Fruit fly (Drosophila melanogaster) whole organism, embryonic: ENCODE results near the gene Bsg.

ENCODE experiments used
- Antp ChIP-seq: fragments of 200-800 bp; sonication (Bioruptor generic); optimal IDR thresholded peaks from 3 replicates; lab custom pipeline; 2016; ENCODE audit warnings: missing biosample characterization, missing genetic modification characterization
- C15 ChIP-seq: fragments of 200-800 bp; sonication (Bioruptor generic); IDR thresholded peaks from 3 replicates; pipeline ENCODE4 v1.3.6; 2022; ENCODE audit warnings: missing biosample characterization, missing genetic modification characterization
- CG10267 ChIP-seq: fragments of 200-800 bp; sonication (Bioruptor generic); optimal IDR thresholded peaks from 2 replicates; lab custom pipeline; 2018; ENCODE audit warnings: missing biosample characterization, mild to moderate bottlenecking, missing genetic modification characterization, moderate library complexity
- CG10366 ChIP-seq: fragments of 200-800 bp; sonication (Bioruptor generic); IDR thresholded peaks from 2 replicates; pipeline ENCODE4 v1.3.6; 2022; ENCODE audit warnings: missing biosample characterization, missing genetic modification characterization
- CG12219 ChIP-seq: fragments of 200-800 bp; sonication (Bioruptor generic); optimal IDR thresholded peaks from 3 replicates; lab custom pipeline; 2018; ENCODE audit warnings: missing biosample characterization, mild to moderate bottlenecking, missing genetic modification characterization
- CG12391 ChIP-seq: fragments of 200-800 bp; sonication (Bioruptor generic); optimal IDR thresholded peaks from 3 replicates; lab custom pipeline; 2018; ENCODE audit warnings: missing biosample characterization, mild to moderate bottlenecking, missing genetic modification characterization, moderate library complexity
- CG12744 ChIP-seq: fragments of 200-800 bp; sonication (Bioruptor generic); optimal IDR thresholded peaks from 2 replicates; lab custom pipeline; 2016; ENCODE audit warnings: missing biosample characterization, missing genetic modification characterization
- CG14014 ChIP-seq: fragments of 200-800 bp; sonication (Bioruptor generic); IDR thresholded peaks from 2 replicates; pipeline ENCODE4 v1.3.6; 2022; ENCODE audit warnings: missing biosample characterization, missing genetic modification characterization
- CG14050 ChIP-seq: fragments of 200-800 bp; sonication (Bioruptor generic); IDR thresholded peaks from 3 replicates; pipeline ENCODE4 v1.3.6; 2022; ENCODE audit warnings: missing biosample characterization, missing genetic modification characterization
- CG14667 ChIP-seq: fragments of 200-800 bp; sonication (Bioruptor generic); IDR thresholded peaks from 2 replicates; pipeline ENCODE4 v1.3.6; 2022; ENCODE audit warnings: missing biosample characterization, missing genetic modification characterization
- CG15479 ChIP-seq: fragments of 200-800 bp; sonication (Bioruptor generic); optimal IDR thresholded peaks from 3 replicates; lab custom pipeline; 2019; ENCODE audit warnings: missing biosample characterization, mild to moderate bottlenecking, missing genetic modification characterization, moderate library complexity
- CG16779 ChIP-seq: fragments of 200-800 bp; sonication (Bioruptor generic); IDR thresholded peaks from 2 replicates; pipeline ENCODE4 v1.3.6; 2022; ENCODE audit warnings: missing biosample characterization, missing genetic modification characterization
- CG18619 ChIP-seq: fragments of 200-800 bp; sonication (Bioruptor generic); optimal IDR thresholded peaks from 3 replicates; lab custom pipeline; 2017; ENCODE audit warnings: missing biosample characterization, mild to moderate bottlenecking, missing genetic modification characterization
- CG2678 ChIP-seq: fragments of 200-800 bp; sonication (Bioruptor generic); optimal IDR thresholded peaks from 3 replicates; lab custom pipeline; 2019; ENCODE audit warnings: missing biosample characterization, mild to moderate bottlenecking, missing genetic modification characterization, moderate library complexity
- CG2889 ChIP-seq: fragments of 200-800 bp; sonication (Bioruptor generic); IDR thresholded peaks from 3 replicates; pipeline ENCODE4 v1.3.6; 2022; ENCODE audit warnings: missing biosample characterization, missing genetic modification characterization
- CG31388 ChIP-seq: fragments of 200-800 bp; sonication (Bioruptor generic); optimal IDR thresholded peaks from 2 replicates; lab custom pipeline; 2016; ENCODE audit warnings: missing biosample characterization, missing genetic modification characterization
- CG31441 ChIP-seq: fragments of 200-800 bp; sonication (Bioruptor generic); IDR thresholded peaks from 2 replicates; pipeline ENCODE4 v1.3.6; 2022; ENCODE audit warnings: missing biosample characterization, missing genetic modification characterization
- CG3281 ChIP-seq: fragments of 200-800 bp; sonication (Bioruptor generic); optimal IDR thresholded peaks from 3 replicates; lab custom pipeline; 2017; ENCODE audit warnings: missing biosample characterization, mild to moderate bottlenecking, missing genetic modification characterization
- CG33557 ChIP-seq: fragments of 200-800 bp; sonication (Bioruptor generic); optimal IDR thresholded peaks from 2 replicates; lab custom pipeline; 2019; ENCODE audit warnings: missing biosample characterization, mild to moderate bottlenecking, missing genetic modification characterization, moderate library complexity
- CG3995 ChIP-seq: fragments of 200-800 bp; sonication (Bioruptor generic); optimal IDR thresholded peaks from 3 replicates; lab custom pipeline; 2016; ENCODE audit warnings: missing biosample characterization, missing genetic modification characterization
- CG4360 ChIP-seq: fragments of 200-800 bp; sonication (Bioruptor generic); IDR thresholded peaks from 2 replicates; pipeline ENCODE4 v1.3.6; 2022; ENCODE audit warnings: missing biosample characterization, missing genetic modification characterization
- CG4424 ChIP-seq: fragments of 200-800 bp; sonication (Bioruptor generic); optimal IDR thresholded peaks from 3 replicates; lab custom pipeline; 2016; ENCODE audit warnings: missing biosample characterization, missing genetic modification characterization
- CG6689 ChIP-seq: fragments of 200-800 bp; sonication (Bioruptor generic); IDR thresholded peaks from 2 replicates; pipeline ENCODE4 v1.3.6; 2022; ENCODE audit warnings: missing biosample characterization, missing genetic modification characterization
- CG7357 ChIP-seq: fragments of 200-800 bp; sonication (Bioruptor generic); IDR thresholded peaks from 3 replicates; pipeline ENCODE4 v1.3.6; 2022; ENCODE audit warnings: missing biosample characterization, missing genetic modification characterization
- CG8290 ChIP-seq, 3 experiments: fragments of 200-800 bp; sonication (Bioruptor generic); optimal IDR thresholded peaks; 2 replicates each; lab custom pipeline; 2016 to 2019; ENCODE audit warnings: missing biosample characterization in 3 of 3, missing genetic modification characterization in 3 of 3, mild to moderate bottlenecking in 2 of 3, moderate library complexity in 1 of 3
- CG9609 ChIP-seq: fragments of 200-800 bp; sonication (Bioruptor generic); optimal IDR thresholded peaks from 3 replicates; lab custom pipeline; 2016; ENCODE audit warnings: missing biosample characterization, missing genetic modification characterization
- CG9727 ChIP-seq: fragments of 200-800 bp; sonication (Bioruptor generic); optimal IDR thresholded peaks from 3 replicates; lab custom pipeline; 2017; ENCODE audit warnings: missing biosample characterization, mild to moderate bottlenecking, missing genetic modification characterization
- Dek ChIP-seq: fragments of 200-800 bp; sonication (Bioruptor generic); optimal IDR thresholded peaks from 3 replicates; lab custom pipeline; 2019; ENCODE audit warnings: missing biosample characterization, mild to moderate bottlenecking, missing genetic modification characterization, moderate library complexity
- Dip3 ChIP-seq: fragments of 200-800 bp; sonication (Bioruptor generic); optimal IDR thresholded peaks from 3 replicates; lab custom pipeline; 2016; ENCODE audit warnings: missing biosample characterization, missing genetic modification characterization
- HmgD ChIP-seq: fragments of 200-800 bp; sonication (Bioruptor generic); optimal IDR thresholded peaks from 3 replicates; lab custom pipeline; 2016; ENCODE audit warnings: missing biosample characterization, missing genetic modification characterization
- Scr ChIP-seq: fragments of 200-800 bp; sonication (Bioruptor generic); IDR thresholded peaks from 2 replicates; pipeline ENCODE4 v1.3.6; 2022; ENCODE audit warnings: missing biosample characterization, missing genetic modification characterization; ENCODE audit not compliant: partially characterized antibody
- YL-1 ChIP-seq: fragments of 200-800 bp; sonication (Bioruptor generic); optimal IDR thresholded peaks from 3 replicates; lab custom pipeline; 2017; ENCODE audit warnings: missing biosample characterization, mild to moderate bottlenecking, missing genetic modification characterization
- ash1 ChIP-seq: fragments of 200-800 bp; sonication (Bioruptor generic); optimal IDR thresholded peaks from 2 replicates; lab custom pipeline; 2018; ENCODE audit warnings: missing biosample characterization, mild to moderate bottlenecking, missing genetic modification characterization
- bbx ChIP-seq: fragments of 200-800 bp; sonication (Bioruptor generic); IDR thresholded peaks from 2 replicates; pipeline ENCODE4 v1.3.6; 2022; ENCODE audit warnings: missing biosample characterization, missing genetic modification characterization; ENCODE audit not compliant: partially characterized antibody
- eyg ChIP-seq: fragments of 200-800 bp; sonication (Bioruptor generic); optimal IDR thresholded peaks from 3 replicates; lab custom pipeline; 2016; ENCODE audit warnings: missing biosample characterization, missing genetic modification characterization
- fd3F ChIP-seq: fragments of 200-800 bp; sonication (Bioruptor generic); optimal IDR thresholded peaks from 2 replicates; lab custom pipeline; 2018; ENCODE audit warnings: missing biosample characterization, mild to moderate bottlenecking, missing genetic modification characterization, moderate library complexity
- ftz-f1 ChIP-seq: fragments of 200-800 bp; sonication (Bioruptor generic); optimal IDR thresholded peaks from 2 replicates; lab custom pipeline; 2016; ENCODE audit warnings: missing biosample characterization, missing genetic modification characterization
- hb ChIP-seq: fragments of 200-800 bp; sonication (Bioruptor generic); IDR thresholded peaks from 3 replicates; pipeline ENCODE4 v1.3.6; 2022; ENCODE audit warnings: missing biosample characterization, missing genetic modification characterization; ENCODE audit not compliant: partially characterized antibody
- her ChIP-seq: fragments of 200-800 bp; sonication (Bioruptor generic); optimal IDR thresholded peaks from 2 replicates; lab custom pipeline; 2016; ENCODE audit warnings: missing biosample characterization, missing genetic modification characterization
- ind ChIP-seq: fragments of 200-800 bp; sonication (Bioruptor generic); optimal IDR thresholded peaks from 3 replicates; lab custom pipeline; 2016; ENCODE audit warnings: missing biosample characterization, missing genetic modification characterization
- insv ChIP-seq, 2 experiments: fragments of 200-800 bp; sonication (Bioruptor generic); optimal IDR thresholded peaks; 3 replicates each; lab custom pipeline; 2016 to 2018; ENCODE audit warnings: missing biosample characterization in 2 of 2, missing genetic modification characterization in 2 of 2
- luna ChIP-seq: fragments of 200-800 bp; sonication (Bioruptor generic); optimal IDR thresholded peaks from 2 replicates; lab custom pipeline; 2016; ENCODE audit warnings: missing biosample characterization, missing genetic modification characterization
- p53 ChIP-seq: fragments of 200-800 bp; sonication (Bioruptor generic); optimal IDR thresholded peaks from 2 replicates; lab custom pipeline; 2016; ENCODE audit warnings: missing biosample characterization, missing genetic modification characterization
- sd ChIP-seq: fragments of 200-800 bp; sonication (Bioruptor generic); optimal IDR thresholded peaks from 3 replicates; lab custom pipeline; 2018; ENCODE audit warnings: missing biosample characterization, mild to moderate bottlenecking, missing genetic modification characterization, moderate library complexity
- sisA ChIP-seq: fragments of 200-800 bp; sonication (Bioruptor generic); IDR thresholded peaks from 2 replicates; pipeline ENCODE4 v1.3.6; 2022; ENCODE audit warnings: missing biosample characterization, missing genetic modification characterization
- slbo ChIP-seq: fragments of 200-800 bp; sonication (Bioruptor generic); IDR thresholded peaks from 2 replicates; pipeline ENCODE4 v1.3.6; 2022; ENCODE audit warnings: missing biosample characterization, missing genetic modification characterization
- sna ChIP-seq: fragments of 200-800 bp; sonication (Bioruptor generic); IDR thresholded peaks from 2 replicates; pipeline ENCODE4 v1.3.6; 2022; ENCODE audit warnings: missing biosample characterization, missing genetic modification characterization; ENCODE audit not compliant: partially characterized antibody
- tio ChIP-seq: fragments of 200-800 bp; sonication (Bioruptor generic); optimal IDR thresholded peaks from 2 replicates; lab custom pipeline; 2017; ENCODE audit warnings: missing biosample characterization, missing genetic modification characterization, inconsistent platforms
- tna ChIP-seq: fragments of 200-800 bp; sonication (Bioruptor generic); IDR thresholded peaks from 2 replicates; pipeline ENCODE4 v1.3.6; 2022; ENCODE audit warnings: missing biosample characterization, missing genetic modification characterization; ENCODE audit not compliant: partially characterized antibody
- yki ChIP-seq: fragments of >200 bp; optimal IDR thresholded peaks from 3 replicates; lab custom pipeline; 2018

Gene Bsg

dm6 chr2L:8082692-8083412 is 368 bp upstream of the Bsg start, which contains the start of gene Mcr (continued):
- no peak for TF ChIP-seq CG10366 (GFP tag; lab: Robert Waterston, UW)
- peak; percentile 12; the same call in 1 of the 2 replicates for TF ChIP-seq CG31441
- peak; percentile 61 for TF ChIP-seq Scr (GFP tag; lab: Robert Waterston, UW)
- no peak for TF ChIP-seq CG16779 (GFP tag; lab: Robert Waterston, UW)
- TF ChIP-seq CG31388 (GFP tag; lab: Kevin White, UChicago) = no peak
- peak; percentile 14 for TF ChIP-seq Dek (tag; lab: Kevin White, UChicago)
- peak; percentile 8 for TF ChIP-seq CG4424
- TF ChIP-seq HmgD (GFP tag; lab: Kevin White, UChicago) = no peak
- no peak for TF ChIP-seq CG9609 (GFP tag; lab: Kevin White, UChicago)
- no peak for TF ChIP-seq YL-1 (GFP tag; lab: Kevin White, UChicago)
- TF ChIP-seq slbo (GFP tag; lab: Robert Waterston, UW) = no peak
- TF ChIP-seq CG14050 (GFP tag; lab: Robert Waterston, UW) = no peak
- TF ChIP-seq CG6689 (GFP tag; lab: Robert Waterston, UW) = no peak
- no peak for TF ChIP-seq sna (GFP tag; lab: Robert Waterston, UW)
- no peak for TF ChIP-seq CG14667 (GFP tag; lab: Robert Waterston, UW)
- TF ChIP-seq CG8290 (GFP tag; optimal IDR thresholded peaks at IDR 0.05; lab: Kevin White, UChicago) = no peak
- no peak for TF ChIP-seq CG8290 (tag; optimal IDR thresholded peaks at IDR 0.05; lab: Kevin White, UChicago)
- peak; percentile 12; the same call in 1 of the 2 replicates for TF ChIP-seq bbx
- TF ChIP-seq eyg = no peak
- TF ChIP-seq CG2678 (tag; lab: Kevin White, UChicago) = no peak
- TF ChIP-seq fd3F (GFP tag; lab: Kevin White, UChicago) = no peak
- TF ChIP-seq CG18619 (GFP tag; lab: Kevin White, UChicago) = no peak
- TF ChIP-seq CG14014 = no peak
- TF ChIP-seq ash1 (GFP tag; lab: Kevin White, UChicago) = no peak
- no peak for TF ChIP-seq hb
- TF ChIP-seq CG15479 = no peak
- peak; percentile 68 for TF ChIP-seq CG4360 (GFP tag; lab: Robert Waterston, UW)
- TF ChIP-seq CG12219 (GFP tag; lab: Kevin White, UChicago) = no peak
- no peak for TF ChIP-seq luna (GFP tag; lab: Kevin White, UChicago)
- TF ChIP-seq yki (lab: Kevin White, UChicago) = no peak
- no peak for TF ChIP-seq ind (GFP tag; lab: Kevin White, UChicago)
- TF ChIP-seq p53 (GFP tag; lab: Kevin White, UChicago) = no peak
- no peak for TF ChIP-seq tna (GFP tag; lab: Robert Waterston, UW)
- TF ChIP-seq Antp (GFP tag; lab: Kevin White, UChicago) = no peak
- no peak for TF ChIP-seq sd (tag; lab: Kevin White, UChicago)
- TF ChIP-seq tio = no peak
- no peak for TF ChIP-seq CG3995 (GFP tag; lab: Kevin White, UChicago)
- TF ChIP-seq C15 (GFP tag; lab: Robert Waterston, UW) = no peak
- TF ChIP-seq CG9727 (GFP tag; lab: Kevin White, UChicago) = no peak
- peak; percentile 93 for TF ChIP-seq CG10267 (tag; lab: Kevin White, UChicago)
- 0 out of 2 replicates have a peak, but pooled peaks have one; percentile 26 for TF ChIP-seq sisA (GFP tag; lab: Robert Waterston, UW)
- peak; percentile 26 for TF ChIP-seq Dip3 (GFP tag; lab: Kevin White, UChicago)
- TF ChIP-seq CG12744 (GFP tag; lab: Kevin White, UChicago) = no peak
- no peak for TF ChIP-seq CG3281
- no peak for TF ChIP-seq CG2889 (GFP tag; lab: Robert Waterston, UW)
- TF ChIP-seq ftz-f1 = no peak
- peak; percentile 31 for TF ChIP-seq CG12391 (tag; lab: Kevin White, UChicago)
- TF ChIP-seq CG7357 (GFP tag; lab: Robert Waterston, UW) = no peak
- no peak for TF ChIP-seq CG33557 (GFP tag; lab: Kevin White, UChicago)
- no peak for TF ChIP-seq insv (GFP tag; optimal IDR thresholded peaks at IDR 0.05; lab: Kevin White, UChicago)
- no peak for TF ChIP-seq her (GFP tag; lab: Kevin White, UChicago)
